Worm (Caenorhabditis elegans) whole organism, L2 larva: ENCODE results near the gene smoc-1.
A peak's percentile ranks its signal among the peaks of the same experiment; 100 is the strongest.

Experiments
- C34F6.9 ChIP-seq: fragments of 150-350 bp; optimal IDR thresholded peaks from 2 replicates; lab custom pipeline; 2014; ENCODE audit warnings: missing biosample characterization, missing genetic modification characterization
- F13H6.1 ChIP-seq: sonication (generic microtip); optimal IDR thresholded peaks from 2 replicates; lab custom pipeline; 2016; ENCODE audit warnings: missing genetic modification characterization, missing compliant biosample characterization
- R02D3.7 ChIP-seq: fragments of 150-350 bp; optimal IDR thresholded peaks from 2 replicates; lab custom pipeline; 2014; ENCODE audit warnings: missing biosample characterization, missing genetic modification characterization
- Y55F3AM.14 ChIP-seq: fragments of 200-800 bp; sonication (Bioruptor generic); optimal IDR thresholded peaks from 2 replicates; lab custom pipeline; 2018; ENCODE audit warnings: mild to moderate bottlenecking, missing genetic modification characterization, missing compliant biosample characterization
- ZK546.5 ChIP-seq: sonication (generic microtip); optimal IDR thresholded peaks from 2 replicates; lab custom pipeline; 2017; ENCODE audit warnings: missing biosample characterization, missing genetic modification characterization
- alr-1 ChIP-seq: fragments of 150-350 bp; optimal IDR thresholded peaks from 2 replicates; lab custom pipeline; 2014; ENCODE audit warnings: missing biosample characterization, missing genetic modification characterization
- aly-2 ChIP-seq: fragments of 150-350 bp; optimal IDR thresholded peaks from 2 replicates; lab custom pipeline; 2014; ENCODE audit warnings: missing biosample characterization, missing genetic modification characterization
- ama-1 ChIP-seq: fragments of 150-350 bp; optimal IDR thresholded peaks from 2 replicates; lab custom pipeline; 2018; ENCODE audit warnings: inconsistent platforms
- blmp-1 ChIP-seq: sonication (generic microtip); optimal IDR thresholded peaks from 2 replicates; lab custom pipeline; 2017; ENCODE audit warnings: missing genetic modification characterization, mild to moderate bottlenecking, missing compliant biosample characterization, antibody characterized with exemption, moderate library complexity; ENCODE audit not compliant: insufficient read depth
- ceh-16 ChIP-seq: fragments of 150-350 bp; optimal IDR thresholded peaks from 2 replicates; lab custom pipeline; 2014; ENCODE audit warnings: missing biosample characterization, missing genetic modification characterization
- ceh-82 ChIP-seq: fragments of 150-350 bp; optimal IDR thresholded peaks from 2 replicates; lab custom pipeline; 2014; ENCODE audit warnings: missing biosample characterization, missing genetic modification characterization
- crh-2 ChIP-seq: sonication (generic microtip); optimal IDR thresholded peaks from 2 replicates; lab custom pipeline; 2017; ENCODE audit warnings: missing biosample characterization, missing genetic modification characterization
- dmd-4 ChIP-seq: sonication (generic microtip); optimal IDR thresholded peaks from 2 replicates; lab custom pipeline; 2017; ENCODE audit warnings: missing biosample characterization, missing genetic modification characterization
- egl-27 ChIP-seq: sonication (generic microtip); optimal IDR thresholded peaks from 3 replicates; lab custom pipeline; 2017; ENCODE audit warnings: missing biosample characterization, missing genetic modification reagents, missing genetic modification characterization
- elt-1 ChIP-seq: fragments of 150-350 bp; optimal IDR thresholded peaks from 2 replicates; lab custom pipeline; 2014; ENCODE audit warnings: missing biosample characterization, missing genetic modification characterization
- elt-3 ChIP-seq: sonication (generic microtip); optimal IDR thresholded peaks from 2 replicates; lab custom pipeline; 2017; ENCODE audit warnings: missing biosample characterization, missing genetic modification characterization
- fos-1 ChIP-seq: fragments of 150-350 bp; optimal IDR thresholded peaks from 2 replicates; lab custom pipeline; 2014; ENCODE audit warnings: missing biosample characterization, missing genetic modification characterization
- gmeb-1 ChIP-seq: fragments of 150-350 bp; optimal IDR thresholded peaks from 2 replicates; lab custom pipeline; 2014; ENCODE audit warnings: missing biosample characterization, missing genetic modification characterization
- lin-11 ChIP-seq: fragments of 150-350 bp; sonication (generic microtip); optimal IDR thresholded peaks from 2 replicates; lab custom pipeline; 2014; ENCODE audit warnings: missing biosample characterization, missing genetic modification characterization, inconsistent platforms, mixed read lengths
- lin-13 ChIP-seq: fragments of 150-350 bp; optimal IDR thresholded peaks from 2 replicates; lab custom pipeline; 2014; ENCODE audit warnings: missing biosample characterization, missing genetic modification reagents, missing genetic modification characterization
- lin-39 ChIP-seq: fragments of 150-350 bp; optimal IDR thresholded peaks from 2 replicates; lab custom pipeline; 2014; ENCODE audit warnings: missing biosample characterization, missing genetic modification reagents, missing genetic modification characterization
- lsy-2 ChIP-seq, 2 experiments: fragments of 150-350 bp in 1 of 2; sonication (generic microtip) in 1 of 2; optimal IDR thresholded peaks; 2 replicates each; lab custom pipeline; 2014 to 2017; ENCODE audit warnings: missing biosample characterization in 2 of 2, missing genetic modification characterization in 2 of 2
- mab-5 ChIP-seq: fragments of 150-350 bp; optimal IDR thresholded peaks from 2 replicates; lab custom pipeline; 2014; ENCODE audit warnings: missing biosample characterization, missing genetic modification characterization
- mbf-1 ChIP-seq: sonication (generic microtip); optimal IDR thresholded peaks from 2 replicates; lab custom pipeline; 2017; ENCODE audit warnings: missing biosample characterization, missing genetic modification characterization
- mdl-1 ChIP-seq, 2 experiments: fragments of 150-350 bp in 1 of 2; sonication (generic microtip) in 1 of 2; optimal IDR thresholded peaks; 2 replicates each; lab custom pipeline; 2017; ENCODE audit warnings: missing biosample characterization in 2 of 2, missing genetic modification characterization in 2 of 2
- nhr-10 ChIP-seq: sonication (generic microtip); optimal IDR thresholded peaks from 2 replicates; lab custom pipeline; 2017; ENCODE audit warnings: missing biosample characterization, missing genetic modification characterization
- nhr-11 ChIP-seq: fragments of 150-350 bp; optimal IDR thresholded peaks from 2 replicates; lab custom pipeline; 2014; ENCODE audit warnings: missing biosample characterization, missing genetic modification characterization
- nhr-12 ChIP-seq: fragments of 150-350 bp; optimal IDR thresholded peaks from 2 replicates; lab custom pipeline; 2014; ENCODE audit warnings: missing biosample characterization, missing genetic modification characterization
- nhr-129 ChIP-seq: fragments of 150-350 bp; optimal IDR thresholded peaks from 2 replicates; lab custom pipeline; 2014; ENCODE audit warnings: missing biosample characterization, missing genetic modification characterization
- nhr-21 ChIP-seq: fragments of 150-350 bp; optimal IDR thresholded peaks from 2 replicates; lab custom pipeline; 2014; ENCODE audit warnings: missing biosample characterization, missing genetic modification characterization
- nhr-23 ChIP-seq: fragments of 150-350 bp; optimal IDR thresholded peaks from 2 replicates; lab custom pipeline; 2014; ENCODE audit warnings: missing biosample characterization, missing genetic modification reagents, missing genetic modification characterization
- nhr-237 ChIP-seq: fragments of 150-350 bp; optimal IDR thresholded peaks from 2 replicates; lab custom pipeline; 2014; ENCODE audit warnings: missing biosample characterization, missing genetic modification characterization
- nhr-25 ChIP-seq: fragments of 150-350 bp; sonication (generic microtip); optimal IDR thresholded peaks from 3 replicates; lab custom pipeline; 2014; ENCODE audit warnings: missing biosample characterization, missing genetic modification characterization
- nhr-6 ChIP-seq: fragments of 150-350 bp; optimal IDR thresholded peaks from 2 replicates; lab custom pipeline; 2014; ENCODE audit warnings: missing biosample characterization, missing genetic modification characterization
- nhr-77 ChIP-seq: fragments of 150-350 bp; optimal IDR thresholded peaks from 2 replicates; lab custom pipeline; 2014; ENCODE audit warnings: missing biosample characterization, missing genetic modification characterization
- peb-1 ChIP-seq: fragments of 150-350 bp; optimal IDR thresholded peaks from 2 replicates; lab custom pipeline; 2014; ENCODE audit warnings: missing biosample characterization, missing genetic modification characterization
- sem-4 ChIP-seq: fragments of 150-350 bp; optimal IDR thresholded peaks from 2 replicates; lab custom pipeline; 2014; ENCODE audit warnings: missing biosample characterization, missing genetic modification reagents, missing genetic modification characterization
- skn-1 ChIP-seq: sonication (generic microtip); optimal IDR thresholded peaks from 2 replicates; lab custom pipeline; 2017; ENCODE audit warnings: missing biosample characterization, missing genetic modification characterization
- sma-3 ChIP-seq: sonication (generic microtip); optimal IDR thresholded peaks from 2 replicates; lab custom pipeline; 2016; ENCODE audit warnings: missing genetic modification reagents, missing genetic modification characterization, missing compliant biosample characterization
- sma-9 ChIP-seq, 2 experiments: fragments of 150-350 bp in 1 of 2; sonication (generic microtip) in 1 of 2; optimal IDR thresholded peaks; 2 replicates each; lab custom pipeline; 2014 to 2016; ENCODE audit warnings: missing genetic modification characterization in 2 of 2, mild to moderate bottlenecking in 1 of 2, missing biosample characterization in 1 of 2, missing compliant biosample characterization in 1 of 2, missing genetic modification reagents in 1 of 2, moderate library complexity in 1 of 2
- snpc-4 ChIP-seq: fragments of 150-350 bp; optimal IDR thresholded peaks from 2 replicates; lab custom pipeline; 2014; ENCODE audit warnings: missing biosample characterization, missing genetic modification characterization
- unc-39 ChIP-seq: fragments of 150-350 bp; optimal IDR thresholded peaks from 2 replicates; lab custom pipeline; 2014; ENCODE audit warnings: missing biosample characterization, missing genetic modification characterization
- unc-55 ChIP-seq: fragments of 150-350 bp; sonication (generic microtip); optimal IDR thresholded peaks from 3 replicates; lab custom pipeline; 2014; ENCODE audit warnings: missing biosample characterization, missing genetic modification reagents, missing genetic modification characterization
- unc-62 ChIP-seq: fragments of 150-350 bp; optimal IDR thresholded peaks from 2 replicates; lab custom pipeline; 2014; ENCODE audit warnings: missing biosample characterization, missing genetic modification reagents, missing genetic modification characterization
- zag-1 ChIP-seq: fragments of 150-350 bp; optimal IDR thresholded peaks from 2 replicates; lab custom pipeline; 2014; ENCODE audit warnings: missing biosample characterization, missing genetic modification characterization
- ztf-1 ChIP-seq: fragments of 200-800 bp; sonication (Bioruptor generic); conservative IDR thresholded peaks from 2 replicates; pipeline ENCODE4 v1.3.6; 2022; ENCODE audit warnings: missing genetic modification characterization, missing compliant biosample characterization
- ztf-11 ChIP-seq: sonication (generic microtip); optimal IDR thresholded peaks from 2 replicates; lab custom pipeline; 2017; ENCODE audit warnings: missing biosample characterization, missing genetic modification characterization
- ztf-4 ChIP-seq: fragments of 150-350 bp; optimal IDR thresholded peaks from 2 replicates; lab custom pipeline; 2014; ENCODE audit warnings: missing biosample characterization, missing genetic modification characterization

Gene smoc-1

ce11 chrV:11799252-11799822 lies 41.9 kb downstream of the smoc-1 start:
- TF ChIP-seq ztf-1 (GFP tag; lab: Robert Waterston, UW) (no peak), lsy-2 (tag; optimal IDR thresholded peaks at IDR 0.05; lab: Kevin White, UChicago) (peak in 1 of 2 experiments; percentile 51), ztf-11 (tag; lab: Kevin White, UChicago) (no peak), ama-1 (lab: Kevin White, UChicago) (no peak), aly-2 (no peak), nhr-23 (tag; lab: Kevin White, UChicago) (no peak), nhr-129 (tag; lab: Kevin White, UChicago) (peak; percentile 14), mbf-1 (tag; lab: Kevin White, UChicago) (no peak), R02D3.7 (tag; lab: Kevin White, UChicago) (no peak), sma-3 (GFP tag; lab: Kevin White, UChicago) (peak; percentile 97), snpc-4 (no peak), nhr-11 (tag; lab: Kevin White, UChicago) (no peak), sem-4 (peak; percentile 82), lin-11 (no peak), fos-1 (no peak), sma-9 (GFP tag; optimal IDR thresholded peaks at IDR 0.05; lab: Kevin White, UChicago) (peak; percentile 99), sma-9 (tag; optimal IDR thresholded peaks at IDR 0.05; lab: Kevin White, UChicago) (peak; percentile 42), unc-55 (GFP tag; lab: Kevin White, UChicago) (no peak), blmp-1 (tag; lab: Kevin White, UChicago) (peak; percentile 95), mab-5 (no peak), lin-13 (no peak), ceh-82 (tag; lab: Kevin White, UChicago) (no peak), nhr-12 (tag; lab: Kevin White, UChicago) (no peak), egl-27 (tag; lab: Kevin White, UChicago) (peak; percentile 59), mdl-1 (tag; optimal IDR thresholded peaks at IDR 0.05; lab: Kevin White, UChicago) (peak; percentile 92 to 93), ZK546.5 (no peak), Y55F3AM.14 (GFP tag; lab: Kevin White, UChicago) (peak; percentile 82), crh-2 (tag; lab: Kevin White, UChicago) (peak; percentile 65), dmd-4 (no peak), lin-39 (tag; lab: Kevin White, UChicago) (no peak), ztf-4 (tag; lab: Kevin White, UChicago) (no peak), alr-1 (tag; lab: Kevin White, UChicago) (no peak), unc-39 (tag; lab: Kevin White, UChicago) (no peak), nhr-77 (tag; lab: Kevin White, UChicago) (no peak), nhr-237 (tag; lab: Kevin White, UChicago) (no peak), elt-1 (tag; lab: Kevin White, UChicago) (no peak), nhr-6 (no peak), nhr-25 (tag; lab: Kevin White, UChicago) (peak; percentile 96), nhr-10 (tag; lab: Kevin White, UChicago) (no peak), F13H6.1 (tag; lab: Kevin White, UChicago) (peak; percentile 83), C34F6.9 (tag; lab: Kevin White, UChicago) (no peak), zag-1 (tag; lab: Kevin White, UChicago) (no peak), unc-62 (GFP tag; lab: Kevin White, UChicago) (no peak), elt-3 (tag; lab: Kevin White, UChicago) (no peak), peb-1 (tag; lab: Kevin White, UChicago) (no peak), nhr-21 (tag; lab: Kevin White, UChicago) (peak; percentile 98), gmeb-1 (tag; lab: Kevin White, UChicago) (peak; percentile 36), skn-1 (tag; lab: Kevin White, UChicago) (no peak), ceh-16 (tag; lab: Kevin White, UChicago) (no peak)
